Fruit fly (Drosophila melanogaster): Measurements from ENCODE around the gene tomb.

DNA sequence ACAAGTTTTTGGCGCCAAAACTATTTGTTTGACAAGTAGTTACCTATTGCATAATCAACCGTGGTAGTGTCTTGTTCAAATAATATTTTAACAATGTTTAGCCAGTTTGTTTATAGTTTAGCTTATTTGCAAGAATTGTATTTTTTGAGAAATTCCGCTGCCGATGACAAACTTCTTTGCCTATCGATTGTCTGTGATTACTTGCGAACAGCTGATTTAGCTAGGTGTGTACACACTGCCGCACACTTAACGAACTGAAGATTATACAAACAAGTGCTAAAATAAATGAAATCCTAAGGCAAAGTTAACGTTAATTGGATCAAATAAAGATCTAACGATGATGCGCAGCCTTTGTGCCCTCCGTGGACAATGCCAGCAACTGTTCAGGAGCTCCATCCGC is 9.8 kb downstream of the tomb start, which contains the start of gene Cox11:
- TF ChIP-seq CG7101 (tag; optimal IDR thresholded peaks at IDR 0.05) (no peak), CG5204 (GFP tag; optimal IDR thresholded peaks at IDR 0.05) (no peak), kay (GFP tag; ENCODE audit: borderline replicate concordance) (no peak), Hr96 (GFP tag; optimal IDR thresholded peaks at IDR 0.05) (no peak), Crg-1 (GFP tag; optimal IDR thresholded peaks at IDR 0.05) (no peak), bab1 (GFP tag; optimal IDR thresholded peaks at IDR 0.05) (no peak), Clk (GFP tag; optimal IDR thresholded peaks at IDR 0.05) (no peak), cnc (optimal IDR thresholded peaks at IDR 0.05) (no peak), Mnt (GFP tag; optimal IDR thresholded peaks at IDR 0.05) (no peak), CG14711 (tag; optimal IDR thresholded peaks at IDR 0.05) (no peak), tj (GFP tag; optimal IDR thresholded peaks at IDR 0.05) (no peak)

Measured in whole organism, adult.